Fruit fly (Drosophila melanogaster) whole organism, embryonic: Measurements from ENCODE around the gene CG5050.

Experiments
- CG10543 ChIP-seq: fragments of 200-800 bp; sonication (Bioruptor generic); optimal IDR thresholded peaks from 3 replicates; lab custom pipeline; 2017; ENCODE audit warnings: missing biosample characterization, mild to moderate bottlenecking, missing genetic modification characterization, moderate library complexity
- hth ChIP-seq: fragments of >200 bp; optimal IDR thresholded peaks from 2 replicates; lab custom pipeline; 2017; ENCODE audit warnings: inconsistent platforms
- pb ChIP-seq: fragments of 200-800 bp; sonication (Bioruptor generic); optimal IDR thresholded peaks from 3 replicates; lab custom pipeline; 2016; ENCODE audit warnings: missing biosample characterization, missing genetic modification characterization
- toy ChIP-seq: fragments of 200-800 bp; sonication (Bioruptor generic); IDR thresholded peaks from 2 replicates; pipeline ENCODE4 v1.3.6; 2022; ENCODE audit warnings: missing biosample characterization, missing genetic modification characterization

DNA sequence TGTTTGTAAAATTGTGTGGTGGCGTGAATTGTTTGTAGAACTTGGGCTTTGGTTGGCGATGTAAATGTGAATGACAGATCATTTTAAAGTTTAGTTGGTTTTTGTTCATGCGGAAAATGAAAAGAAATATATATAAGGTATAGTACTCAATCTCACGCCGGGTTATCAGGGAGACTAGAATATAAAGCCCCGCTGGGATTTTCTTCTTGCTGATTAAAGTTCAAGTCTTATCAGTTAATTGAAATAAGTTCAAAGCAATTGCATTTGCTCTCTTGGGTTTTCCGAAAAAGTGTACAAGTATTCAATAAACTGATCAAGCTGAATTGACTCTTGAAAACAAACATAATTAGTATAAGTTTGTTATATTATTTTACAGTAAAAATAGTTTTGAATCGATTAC is 27.3 kb upstream of the CG5050 start:
- TF ChIP-seq hth (lab: Kevin White, UChicago), result no peak
- no peak for TF ChIP-seq CG10543 (GFP tag; lab: Kevin White, UChicago)
- no peak for TF ChIP-seq pb (GFP tag; lab: Kevin White, UChicago)
- TF ChIP-seq toy (GFP tag; lab: Robert Waterston, UW), result no peak
